Fruit fly (Drosophila melanogaster): Measurements from ENCODE around the gene odd.
A peak's percentile ranks its signal among the peaks of the same experiment; 100 is the strongest.

dm6 chr2L:3598485-3598884 lies 8.1 kb downstream of the odd start:
- no peak for TF ChIP-seq tai (GFP tag; optimal IDR thresholded peaks at IDR 0.05)
- TF ChIP-seq Dif (GFP tag; optimal IDR thresholded peaks at IDR 0.05; ENCODE audit: partially characterized antibody), result no peak
- no peak for TF ChIP-seq psq (GFP tag; optimal IDR thresholded peaks at IDR 0.05)
- TF ChIP-seq Abd-B (GFP tag; optimal IDR thresholded peaks at IDR 0.05), result no peak
- TF ChIP-seq jim (GFP tag; optimal IDR thresholded peaks at IDR 0.05), result no peak
- no peak for TF ChIP-seq lola (GFP tag; optimal IDR thresholded peaks at IDR 0.05)
- TF ChIP-seq Rel (GFP tag; optimal IDR thresholded peaks at IDR 0.05), result no peak
- no peak for TF ChIP-seq Rel (tag; optimal IDR thresholded peaks at IDR 0.05)
- peak; percentile 29 for TF ChIP-seq fru (GFP tag; optimal IDR thresholded peaks at IDR 0.05)
- TF ChIP-seq brk (GFP tag; optimal IDR thresholded peaks at IDR 0.05), result no peak
- TF ChIP-seq dmrt93B (GFP tag; optimal IDR thresholded peaks at IDR 0.05), result no peak
- TF ChIP-seq usp (GFP tag; optimal IDR thresholded peaks at IDR 0.05), result no peak
- no peak for TF ChIP-seq pan (optimal IDR thresholded peaks at IDR 0.05)
- peak; percentile 36 for TF ChIP-seq h (GFP tag; optimal IDR thresholded peaks at IDR 0.05)
- peak; percentile 35 for TF ChIP-seq ey (GFP tag; optimal IDR thresholded peaks at IDR 0.05)
